Comparison of ENCODE assay signal across 1 fruit fly cellular context in the genomic region with DNA sequence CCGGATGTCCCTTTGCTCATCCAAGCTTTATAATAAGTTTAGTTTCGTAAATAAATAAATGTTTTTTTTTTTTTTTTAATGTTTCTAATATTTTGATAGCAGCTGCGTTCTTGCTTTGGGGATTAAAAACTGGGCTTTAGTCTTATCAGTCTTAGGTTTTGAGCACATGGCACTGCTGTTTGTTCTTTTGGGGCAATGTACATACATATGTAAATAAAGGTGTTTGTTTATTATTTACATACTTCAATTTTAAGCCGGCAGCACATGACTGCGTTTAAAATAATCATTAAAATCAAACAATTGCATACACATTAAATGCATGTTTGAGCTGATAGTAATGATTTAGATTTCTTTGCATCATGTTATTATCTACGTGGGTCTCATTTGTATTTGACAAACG.
A peak's percentile ranks its signal among the peaks of the same experiment; 100 is the strongest.
TF ChIP-seq lines count a peak whose summit lies in the region.

No protein-coding gene starts in this region.

TF ChIP-seq in whole organism, embryonic, 481 proteins besides CTCF, POLR2A, EP300 and RAD21 (continued from another document and continues in another):
- TF ChIP-seq PHDP (tag; optimal IDR thresholded peaks at IDR 0.05; lab: Kevin White, UChicago) (peak; percentile 76), her (GFP tag; optimal IDR thresholded peaks at IDR 0.05; lab: Kevin White, UChicago) (peak; percentile 29), zfh1 (GFP tag; IDR thresholded peaks at IDR 0.05; lab: Robert Waterston, UW) (peak; percentile 88), Sox100B (GFP tag; optimal IDR thresholded peaks at IDR 0.05; lab: Kevin White, UChicago) (peak; percentile 87), wor (GFP tag; IDR thresholded peaks at IDR 0.05; lab: Robert Waterston, UW) (no peak), amos (GFP tag; IDR thresholded peaks at IDR 0.05; lab: Robert Waterston, UW; ENCODE audit: partially characterized antibody) (no peak), caup (GFP tag; optimal IDR thresholded peaks at IDR 0.05; lab: Kevin White, UChicago; ENCODE audit: severe bottlenecking) (peak; percentile 79), trh (GFP tag; optimal IDR thresholded peaks at IDR 0.05; lab: Kevin White, UChicago) (peak; percentile 84), insv (GFP tag; optimal IDR thresholded peaks at IDR 0.05; lab: Kevin White, UChicago) (peak in 1 of 2 experiments; percentile 47), CG10979 (tag; optimal IDR thresholded peaks at IDR 0.05; lab: Kevin White, UChicago) (peak; percentile 54), gt (GFP tag; IDR thresholded peaks at IDR 0.05; lab: Robert Waterston, UW) (0 out of 2 replicates have a peak, but pooled peaks have one; percentile 11), btn (GFP tag; optimal IDR thresholded peaks at IDR 0.05; lab: Kevin White, UChicago) (peak; percentile 51), CG1647 (GFP tag; optimal IDR thresholded peaks at IDR 0.05; lab: Kevin White, UChicago) (peak; percentile 78), ttk (GFP tag; IDR thresholded peaks at IDR 0.05; lab: Robert Waterston, UW) (no peak), sens-2 (GFP tag; IDR thresholded peaks at IDR 0.05; lab: Robert Waterston, UW) (peak; percentile 74), CG12104 (GFP tag; optimal IDR thresholded peaks at IDR 0.05; lab: Kevin White, UChicago) (peak; percentile 86), CG17361 (GFP tag; IDR thresholded peaks at IDR 0.05; lab: Robert Waterston, UW) (peak; percentile 69; the same call in 2 of the 3 replicates), CG6854 (GFP tag; optimal IDR thresholded peaks at IDR 0.05; lab: Kevin White, UChicago) (peak; percentile 58), row (GFP tag; IDR thresholded peaks at IDR 0.05; lab: Robert Waterston, UW) (no peak), CG34376 (GFP tag; optimal IDR thresholded peaks at IDR 0.05; lab: Kevin White, UChicago) (no peak), CG8924 (tag; optimal IDR thresholded peaks at IDR 0.05; lab: Kevin White, UChicago) (peak; percentile 74), Usf (GFP tag; optimal IDR thresholded peaks at IDR 0.05; lab: Kevin White, UChicago) (no peak), pros (GFP tag; optimal IDR thresholded peaks at IDR 0.05; lab: Kevin White, UChicago) (no peak), CG8765 (GFP tag; IDR thresholded peaks at IDR 0.05; lab: Robert Waterston, UW) (no peak), CG18262 (tag; optimal IDR thresholded peaks at IDR 0.05; lab: Kevin White, UChicago) (peak; percentile 81), CG30431 (GFP tag; optimal IDR thresholded peaks at IDR 0.05; lab: Kevin White, UChicago) (peak; percentile 70), Aef1 (GFP tag; IDR thresholded peaks at IDR 0.05; lab: Robert Waterston, UW) (no peak), Ssrp (tag; optimal IDR thresholded peaks at IDR 0.05; lab: Kevin White, UChicago) (peak; percentile 51), bcd (GFP tag; optimal IDR thresholded peaks at IDR 0.05; lab: Kevin White, UChicago) (peak; percentile 75), B-H1 (GFP tag; IDR thresholded peaks at IDR 0.05; lab: Robert Waterston, UW) (no peak; the same call in 2 of the 3 replicates), crc (GFP tag; optimal IDR thresholded peaks at IDR 0.05; lab: Kevin White, UChicago) (peak; percentile 45), CG7963 (GFP tag; IDR thresholded peaks at IDR 0.05; lab: Robert Waterston, UW; ENCODE audit: partially characterized antibody) (no peak), dpn (GFP tag; optimal IDR thresholded peaks at IDR 0.05; lab: Kevin White, UChicago) (peak; percentile 45 to 58), CG7839 (tag; optimal IDR thresholded peaks at IDR 0.05; lab: Kevin White, UChicago) (peak; percentile 65), CG10654 (GFP tag; optimal IDR thresholded peaks at IDR 0.05; lab: Kevin White, UChicago) (peak; percentile 57), CG3065 (GFP tag; optimal IDR thresholded peaks at IDR 0.05; lab: Kevin White, UChicago) (peak; percentile 59), CG3726 (GFP tag; IDR thresholded peaks at IDR 0.05; lab: Robert Waterston, UW) (0 out of 3 replicates have a peak, but pooled peaks have one; percentile 31), chif (GFP tag; optimal IDR thresholded peaks at IDR 0.05; lab: Kevin White, UChicago) (peak; percentile 71 to 79), HLH54F (GFP tag; optimal IDR thresholded peaks at IDR 0.05; lab: Kevin White, UChicago) (no peak), pum (GFP tag; optimal IDR thresholded peaks at IDR 0.05; lab: Kevin White, UChicago) (peak; percentile 50), pho (GFP tag; optimal IDR thresholded peaks at IDR 0.05; lab: Kevin White, UChicago) (no peak), Elba2 (GFP tag; optimal IDR thresholded peaks at IDR 0.05; lab: Kevin White, UChicago) (no peak), MBD-R2 (GFP tag; IDR thresholded peaks at IDR 0.05; lab: Robert Waterston, UW) (no peak), CG6272 (GFP tag; IDR thresholded peaks at IDR 0.05; lab: Robert Waterston, UW) (no peak), dan (GFP tag; IDR thresholded peaks at IDR 0.05; lab: Robert Waterston, UW) (no peak), sd (tag; optimal IDR thresholded peaks at IDR 0.05; lab: Kevin White, UChicago) (no peak), Hmr (GFP tag; optimal IDR thresholded peaks at IDR 0.05; lab: Kevin White, UChicago) (peak; percentile 81), psq (GFP tag; optimal IDR thresholded peaks at IDR 0.05; lab: Kevin White, UChicago) (peak; percentile 70), CG6813 (GFP tag; optimal IDR thresholded peaks at IDR 0.05; lab: Kevin White, UChicago) (peak; percentile 93), Fer2 (tag; optimal IDR thresholded peaks at IDR 0.05; lab: Kevin White, UChicago) (peak; percentile 54), Jarid2 (GFP tag; optimal IDR thresholded peaks at IDR 0.05; lab: Kevin White, UChicago) (peak; percentile 57), Dad (GFP tag; optimal IDR thresholded peaks at IDR 0.05; lab: Kevin White, UChicago) (peak; percentile 4), CG13894 (tag; optimal IDR thresholded peaks at IDR 0.05; lab: Kevin White, UChicago) (no peak), sna (GFP tag; IDR thresholded peaks at IDR 0.05; lab: Robert Waterston, UW; ENCODE audit: partially characterized antibody) (no peak), CG5245 (GFP tag; optimal IDR thresholded peaks at IDR 0.05; lab: Kevin White, UChicago) (peak; percentile 66), Atf-2 (GFP tag; optimal IDR thresholded peaks at IDR 0.05; lab: Kevin White, UChicago) (peak; percentile 65), br (optimal IDR thresholded peaks at IDR 0.05; lab: Kevin White, UChicago) (no peak), Dbx (GFP tag; IDR thresholded peaks at IDR 0.05; lab: Robert Waterston, UW) (no peak), CG3847 (GFP tag; IDR thresholded peaks at IDR 0.05; lab: Robert Waterston, UW) (no peak), Hr39 (optimal IDR thresholded peaks at IDR 0.05; lab: Kevin White, UChicago) (no peak), onecut (GFP tag; IDR thresholded peaks at IDR 0.05; lab: Robert Waterston, UW) (peak; percentile 85), D (optimal IDR thresholded peaks at IDR 0.05; lab: Kevin White, UChicago) (no peak), D (GFP tag; optimal IDR thresholded peaks at IDR 0.05; lab: Kevin White, UChicago) (peak; percentile 88), CG15073 (GFP tag; optimal IDR thresholded peaks at IDR 0.05; lab: Kevin White, UChicago) (no peak), Lpt (GFP tag; optimal IDR thresholded peaks at IDR 0.05; lab: Kevin White, UChicago) (no peak), jumu (GFP tag; optimal IDR thresholded peaks at IDR 0.05; lab: Kevin White, UChicago) (peak; percentile 20), CG8089 (GFP tag; optimal IDR thresholded peaks at IDR 0.05; lab: Kevin White, UChicago) (peak; percentile 77), CG5953 (GFP tag; IDR thresholded peaks at IDR 0.05; lab: Robert Waterston, UW) (peak; percentile 71; the same call in 1 of the 2 replicates), CG12744 (GFP tag; optimal IDR thresholded peaks at IDR 0.05; lab: Kevin White, UChicago) (peak; percentile 66), dysf (GFP tag; IDR thresholded peaks at IDR 0.05; lab: Robert Waterston, UW) (peak; percentile 29; the same call in 1 of the 3 replicates), vvl (GFP tag; IDR thresholded peaks at IDR 0.05; lab: Robert Waterston, UW) (peak; percentile 82), CG17359 (tag; optimal IDR thresholded peaks at IDR 0.05; lab: Kevin White, UChicago) (peak; percentile 92), Six4 (GFP tag; optimal IDR thresholded peaks at IDR 0.05; lab: Kevin White, UChicago) (peak; percentile 76), salm (tag; optimal IDR thresholded peaks at IDR 0.05; lab: Kevin White, UChicago) (peak; percentile 85), CG3281 (GFP tag; optimal IDR thresholded peaks at IDR 0.05; lab: Kevin White, UChicago) (peak; percentile 53), repo (GFP tag; optimal IDR thresholded peaks at IDR 0.05; lab: Kevin White, UChicago) (no peak), inv (GFP tag; IDR thresholded peaks at IDR 0.05; lab: Robert Waterston, UW; ENCODE audit: partially characterized antibody) (no peak), CG13296 (GFP tag; optimal IDR thresholded peaks at IDR 0.05; lab: Kevin White, UChicago) (peak; percentile 67), gcm2 (GFP tag; optimal IDR thresholded peaks at IDR 0.05; lab: Kevin White, UChicago) (no peak), tna (GFP tag; IDR thresholded peaks at IDR 0.05; lab: Robert Waterston, UW; ENCODE audit: partially characterized antibody) (no peak), HLH4C (GFP tag; IDR thresholded peaks at IDR 0.05; lab: Robert Waterston, UW; ENCODE audit: partially characterized antibody) (no peak), CG14667 (GFP tag; IDR thresholded peaks at IDR 0.05; lab: Robert Waterston, UW) (no peak), cwo (GFP tag; optimal IDR thresholded peaks at IDR 0.05; lab: Kevin White, UChicago) (peak; percentile 53), Hand (GFP tag; optimal IDR thresholded peaks at IDR 0.05; lab: Kevin White, UChicago) (no peak), Lim3 (GFP tag; IDR thresholded peaks at IDR 0.05; lab: Robert Waterston, UW) (no peak), CG16779 (GFP tag; IDR thresholded peaks at IDR 0.05; lab: Robert Waterston, UW) (no peak), stwl (tag; optimal IDR thresholded peaks at IDR 0.05; lab: Kevin White, UChicago) (peak; percentile 54), Nf-YB (GFP tag; optimal IDR thresholded peaks at IDR 0.05; lab: Kevin White, UChicago) (peak; percentile 63), HHEX (GFP tag; optimal IDR thresholded peaks at IDR 0.05; lab: Kevin White, UChicago) (peak; percentile 83), Asciz (GFP tag; optimal IDR thresholded peaks at IDR 0.05; lab: Kevin White, UChicago) (peak; percentile 97), z (GFP tag; IDR thresholded peaks at IDR 0.05; lab: Robert Waterston, UW) (peak; percentile 63; the same call in 1 of the 3 replicates), CG13287 (GFP tag; IDR thresholded peaks at IDR 0.05; lab: Robert Waterston, UW; ENCODE audit: partially characterized antibody) (no peak), fd96Cb (tag; optimal IDR thresholded peaks at IDR 0.05; lab: Kevin White, UChicago) (peak; percentile 72), Bdp1 (GFP tag; optimal IDR thresholded peaks at IDR 0.05; lab: Kevin White, UChicago) (peak; percentile 75), CG11398 (GFP tag; optimal IDR thresholded peaks at IDR 0.05; lab: Kevin White, UChicago) (peak; percentile 85), CG9215 (GFP tag; IDR thresholded peaks at IDR 0.05; lab: Robert Waterston, UW) (no peak), CG2678 (tag; optimal IDR thresholded peaks at IDR 0.05; lab: Kevin White, UChicago) (peak; percentile 84), CG2712 (tag; optimal IDR thresholded peaks at IDR 0.05; lab: Kevin White, UChicago) (peak; percentile 84), Gug (GFP tag; IDR thresholded peaks at IDR 0.05; lab: Robert Waterston, UW) (no peak; the same call in 3 of the 4 replicates), pnt (GFP tag; optimal IDR thresholded peaks at IDR 0.05; lab: Kevin White, UChicago) (peak; percentile 57), dmrt99B (tag; optimal IDR thresholded peaks at IDR 0.05; lab: Kevin White, UChicago) (peak; percentile 73), pfk (GFP tag; optimal IDR thresholded peaks at IDR 0.05; lab: Kevin White, UChicago) (peak; percentile 68), Pdp1 (GFP tag; optimal IDR thresholded peaks at IDR 0.05; lab: Kevin White, UChicago) (peak; percentile 29 to 63), dmrt11E (tag; optimal IDR thresholded peaks at IDR 0.05; lab: Kevin White, UChicago) (peak; percentile 85), mirr (GFP tag; optimal IDR thresholded peaks at IDR 0.05; lab: Kevin White, UChicago) (peak; percentile 39), CG33213 (GFP tag; optimal IDR thresholded peaks at IDR 0.05; lab: Kevin White, UChicago) (peak; percentile 85), oc (tag; optimal IDR thresholded peaks at IDR 0.05; lab: Kevin White, UChicago) (peak; percentile 87), CG4404 (GFP tag; IDR thresholded peaks at IDR 0.05; lab: Robert Waterston, UW) (no peak), phol (tag; optimal IDR thresholded peaks at IDR 0.05; lab: Kevin White, UChicago) (peak; percentile 35), Eip74EF (GFP tag; optimal IDR thresholded peaks at IDR 0.05; lab: Kevin White, UChicago) (peak in 1 of 2 experiments; percentile 55), CG18011 (GFP tag; optimal IDR thresholded peaks at IDR 0.05; lab: Kevin White, UChicago) (no peak), CG10274 (GFP tag; optimal IDR thresholded peaks at IDR 0.05; lab: Kevin White, UChicago) (peak; percentile 24), H15 (GFP tag; IDR thresholded peaks at IDR 0.05; lab: Robert Waterston, UW) (peak; percentile 50; the same call in 1 of the 3 replicates), luna (GFP tag; optimal IDR thresholded peaks at IDR 0.05; lab: Kevin White, UChicago) (peak; percentile 20), lola (GFP tag; optimal IDR thresholded peaks at IDR 0.05; lab: Kevin White, UChicago) (peak in 1 of 3 experiments; percentile 78), CG17829 (tag; optimal IDR thresholded peaks at IDR 0.05; lab: Kevin White, UChicago) (peak; percentile 61), CG4360 (GFP tag; IDR thresholded peaks at IDR 0.05; lab: Robert Waterston, UW) (peak; percentile 69), unc-4 (GFP tag; IDR thresholded peaks at IDR 0.05; lab: Robert Waterston, UW; ENCODE audit: partially characterized antibody) (no peak), en (GFP tag; optimal IDR thresholded peaks at IDR 0.05; lab: Kevin White, UChicago) (peak; percentile 76), CG2116 (GFP tag; optimal IDR thresholded peaks at IDR 0.05; lab: Kevin White, UChicago) (peak; percentile 59), lilli (GFP tag; optimal IDR thresholded peaks at IDR 0.05; lab: Kevin White, UChicago) (peak; percentile 45), CG7745 (tag; optimal IDR thresholded peaks at IDR 0.05; lab: Kevin White, UChicago) (peak; percentile 86), CG11504 (tag; optimal IDR thresholded peaks at IDR 0.05; lab: Kevin White, UChicago) (peak; percentile 75), nmo (GFP tag; optimal IDR thresholded peaks at IDR 0.05; lab: Kevin White, UChicago) (peak; percentile 35), gfzf (GFP tag; optimal IDR thresholded peaks at IDR 0.05; lab: Kevin White, UChicago) (no peak), zf30C (GFP tag; optimal IDR thresholded peaks at IDR 0.05; lab: Kevin White, UChicago) (no peak)
